Worm (Caenorhabditis elegans) whole organism, young adult: ENCODE measurements around the gene R02F2.4.

Source experiments
- F57C9.4 ChIP-seq: sonication (generic microtip); optimal IDR thresholded peaks from 2 replicates; lab custom pipeline; 2017; ENCODE audit warnings: mild to moderate bottlenecking, missing genetic modification characterization, missing compliant biosample characterization
- dpl-1 ChIP-seq: fragments of 150-350 bp; optimal IDR thresholded peaks from 2 replicates; lab custom pipeline; 2014; ENCODE audit warnings: missing biosample characterization, missing genetic modification reagents, missing genetic modification characterization
- gei-17 ChIP-seq: fragments of 200-800 bp; sonication (Bioruptor generic); optimal IDR thresholded peaks from 2 replicates; lab custom pipeline; 2018; ENCODE audit warnings: mild to moderate bottlenecking, missing genetic modification characterization, missing compliant biosample characterization
- lin-40 ChIP-seq: sonication (generic microtip); optimal IDR thresholded peaks from 2 replicates; lab custom pipeline; 2016; ENCODE audit warnings: missing genetic modification characterization, mild to moderate bottlenecking, missing compliant biosample characterization, missing genotype, missing genetic modification reagents
- pha-4 ChIP-seq: fragments of 150-350 bp; sonication (generic microtip); optimal IDR thresholded peaks from 2 replicates; lab custom pipeline; 2014; ENCODE audit warnings: missing biosample characterization, missing genetic modification reagents, missing genetic modification characterization
- ztf-28 ChIP-seq: fragments of 200-800 bp; sonication (Bioruptor generic); IDR thresholded peaks from 2 replicates; pipeline ENCODE4 v1.3.6; 2022; ENCODE audit warnings: missing genetic modification reagents, missing genetic modification characterization, missing compliant biosample characterization

DNA sequence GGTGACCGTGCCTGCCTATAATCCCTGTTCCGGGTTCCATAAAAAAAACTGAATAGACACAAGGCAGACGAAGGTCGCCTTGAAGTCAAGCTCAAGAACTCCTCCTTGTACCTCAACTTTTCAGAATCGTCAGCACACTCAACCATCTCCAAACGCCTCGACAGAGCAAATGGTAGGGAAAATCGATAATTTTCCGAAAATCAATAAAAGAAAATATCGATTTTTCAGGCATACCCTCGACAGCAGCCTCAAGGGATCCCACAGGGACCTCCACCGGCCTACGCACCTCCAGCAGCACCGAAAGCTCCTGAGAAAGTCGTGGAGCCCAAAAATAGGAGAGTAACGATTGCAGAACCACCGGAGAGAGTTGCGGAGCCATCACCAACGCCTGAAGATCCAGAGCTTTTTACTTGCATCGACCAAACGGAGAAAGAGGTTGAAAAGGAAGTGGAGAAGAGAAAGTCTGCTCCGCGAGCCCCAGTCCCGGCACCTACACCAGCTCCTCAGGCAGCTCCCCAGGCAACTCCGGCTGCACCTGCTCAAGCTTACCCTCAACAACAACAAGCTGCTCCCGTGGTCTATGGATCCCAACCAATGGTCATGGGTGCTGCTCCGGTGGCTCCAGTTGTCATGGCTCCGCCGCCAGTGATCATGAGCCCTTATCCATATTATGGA is 4.5 kb upstream of the R02F2.4 start:
- TF ChIP-seq gei-17 (GFP tag; lab: Kevin White, UChicago) (no peak), ztf-28 (GFP tag; lab: Robert Waterston, UW) (no peak), dpl-1 (GFP tag; lab: Kevin White, UChicago) (no peak), pha-4 (tag; lab: Kevin White, UChicago) (no peak), lin-40 (tag; lab: Kevin White, UChicago) (no peak), F57C9.4 (tag; lab: Kevin White, UChicago) (no peak)
